Worm (Caenorhabditis elegans) whole organism, L4 larva: ENCODE measurements around the gene kin-2.

ENCODE experiments used
- F10B5.3 ChIP-seq: sonication (generic microtip); optimal IDR thresholded peaks from 2 replicates; lab custom pipeline; 2016; ENCODE audit warnings: mild to moderate bottlenecking, missing genetic modification characterization, missing compliant biosample characterization
- F26F4.8 ChIP-seq: fragments of 200-800 bp; sonication (Bioruptor generic); conservative IDR thresholded peaks from 2 replicates; pipeline ENCODE4 v1.3.6; 2022; ENCODE audit warnings: missing genetic modification characterization, missing compliant biosample characterization
- T20F7.1 ChIP-seq: fragments of 200-800 bp; sonication (Bioruptor generic); optimal IDR thresholded peaks from 2 replicates; lab custom pipeline; 2018; ENCODE audit warnings: mild to moderate bottlenecking, missing genetic modification characterization, missing compliant biosample characterization
- Y48G9A.11 ChIP-seq: fragments of 200-800 bp; sonication (Bioruptor generic); IDR thresholded peaks from 2 replicates; pipeline ENCODE4 v1.3.6; 2022; ENCODE audit warnings: missing genetic modification reagents, missing genetic modification characterization, missing compliant biosample characterization
- Y75B8A.6 ChIP-seq: fragments of 200-800 bp; sonication (Bioruptor generic); IDR thresholded peaks from 2 replicates; pipeline ENCODE4 v1.3.6; 2022; ENCODE audit warnings: missing genetic modification reagents, missing genetic modification characterization, missing compliant biosample characterization
- ZK337.2 ChIP-seq: fragments of 200-800 bp; sonication (Bioruptor generic); IDR thresholded peaks from 2 replicates; pipeline ENCODE4 v1.3.6; 2022; ENCODE audit warnings: missing genetic modification reagents, missing genetic modification characterization, missing compliant biosample characterization
- aha-1 ChIP-seq: fragments of 150-350 bp; peaks from one replicate; lab custom pipeline; 2014; ENCODE audit warnings: missing biosample characterization, missing genetic modification characterization
- ama-1 ChIP-seq: fragments of 150-350 bp; optimal IDR thresholded peaks from 2 replicates; lab custom pipeline; 2014; ENCODE audit warnings: inconsistent platforms, mixed read lengths
- ceh-28 ChIP-seq: fragments of 150-350 bp; optimal IDR thresholded peaks from 2 replicates; lab custom pipeline; 2014; ENCODE audit warnings: missing biosample characterization, missing genetic modification reagents, missing genetic modification characterization
- ceh-32 ChIP-seq: sonication (generic microtip); optimal IDR thresholded peaks from 2 replicates; lab custom pipeline; 2016; ENCODE audit warnings: mild to moderate bottlenecking, missing genetic modification characterization, missing compliant biosample characterization; ENCODE audit not compliant: poor library complexity
- ceh-44 ChIP-seq: fragments of 200-800 bp; sonication (Bioruptor generic); IDR thresholded peaks from 2 replicates; pipeline ENCODE4 v1.3.6; 2022; ENCODE audit warnings: missing genetic modification reagents, missing genetic modification characterization, missing compliant biosample characterization
- ceh-62 ChIP-seq: sonication (generic microtip); optimal IDR thresholded peaks from 2 replicates; lab custom pipeline; 2017; ENCODE audit warnings: missing biosample characterization, missing genetic modification characterization
- ceh-82 ChIP-seq: sonication (generic microtip); optimal IDR thresholded peaks from 2 replicates; lab custom pipeline; 2017; ENCODE audit warnings: missing biosample characterization, missing genetic modification characterization
- ces-1 ChIP-seq: fragments of 150-350 bp; sonication (generic microtip); optimal IDR thresholded peaks from 4 replicates; lab custom pipeline; 2014; ENCODE audit warnings: missing biosample characterization, missing genetic modification reagents, missing genetic modification characterization
- cey-2 ChIP-seq: sonication (generic microtip); optimal IDR thresholded peaks from 3 replicates; lab custom pipeline; 2017; ENCODE audit warnings: missing genetic modification characterization, mild to moderate bottlenecking, missing compliant biosample characterization, antibody characterized with exemption, borderline replicate concordance; ENCODE audit not compliant: insufficient read depth
- ctbp-1 ChIP-seq: fragments of 200-800 bp; sonication (Bioruptor generic); IDR thresholded peaks from 2 replicates; pipeline ENCODE4 v1.3.6; 2022; ENCODE audit warnings: missing genetic modification reagents, missing genetic modification characterization, missing compliant biosample characterization
- daf-12 ChIP-seq: fragments of 150-350 bp; optimal IDR thresholded peaks from 2 replicates; lab custom pipeline; 2014; ENCODE audit warnings: missing biosample characterization, missing genetic modification reagents, missing genetic modification characterization
- daf-8 ChIP-seq: fragments of 200-800 bp; sonication (Bioruptor generic); IDR thresholded peaks from 2 replicates; pipeline ENCODE4 v1.3.6; 2022; ENCODE audit warnings: missing genetic modification characterization, missing compliant biosample characterization
- dpl-1 ChIP-seq: fragments of 150-350 bp; optimal IDR thresholded peaks from 2 replicates; lab custom pipeline; 2014; ENCODE audit warnings: missing biosample characterization, missing genetic modification reagents, missing genetic modification characterization
- duxl-1 ChIP-seq: sonication (generic microtip); optimal IDR thresholded peaks from 2 replicates; lab custom pipeline; 2016; ENCODE audit warnings: mild to moderate bottlenecking, missing genetic modification characterization, moderate library complexity, missing compliant biosample characterization; ENCODE audit not compliant: poor library complexity
- dve-1 ChIP-seq: sonication (generic microtip); optimal IDR thresholded peaks from 2 replicates; lab custom pipeline; 2017; ENCODE audit warnings: antibody characterized with exemption, mild to moderate bottlenecking, missing genetic modification characterization, missing compliant biosample characterization; ENCODE audit not compliant: insufficient read depth
- fos-1 ChIP-seq: fragments of 150-350 bp; optimal IDR thresholded peaks from 2 replicates; lab custom pipeline; 2014; ENCODE audit warnings: missing biosample characterization, missing genetic modification characterization
- hlh-11 ChIP-seq: fragments of 200-800 bp; sonication (Bioruptor generic); optimal IDR thresholded peaks from 2 replicates; lab custom pipeline; 2018; ENCODE audit warnings: mild to moderate bottlenecking, missing genetic modification characterization, missing compliant biosample characterization
- lim-7 ChIP-seq: fragments of 200-800 bp; sonication (Bioruptor generic); IDR thresholded peaks from 2 replicates; pipeline ENCODE4 v1.3.6; 2022; ENCODE audit warnings: missing genetic modification characterization, missing compliant biosample characterization
- lin-1 ChIP-seq: fragments of 200-800 bp; sonication (Bioruptor generic); IDR thresholded peaks from 2 replicates; pipeline ENCODE4 v1.3.6; 2022; ENCODE audit warnings: missing genetic modification reagents, missing genetic modification characterization, missing compliant biosample characterization
- lin-13 ChIP-seq: fragments of 150-350 bp; optimal IDR thresholded peaks from 2 replicates; lab custom pipeline; 2014; ENCODE audit warnings: missing biosample characterization, missing genetic modification reagents, missing genetic modification characterization
- lin-15B ChIP-seq: fragments of 150-350 bp; sonication (generic microtip); optimal IDR thresholded peaks from 3 replicates; lab custom pipeline; 2014; ENCODE audit warnings: missing biosample characterization, missing genetic modification characterization
- lin-39 ChIP-seq: fragments of 150-350 bp; optimal IDR thresholded peaks from 2 replicates; lab custom pipeline; 2014; ENCODE audit warnings: missing biosample characterization, missing genetic modification reagents, missing genetic modification characterization
- lsy-2 ChIP-seq, 2 experiments: fragments of 150-350 bp in 1 of 2; sonication (generic microtip) in 1 of 2; optimal IDR thresholded peaks; 2 replicates each; lab custom pipeline; 2014 to 2017; ENCODE audit warnings: missing biosample characterization in 2 of 2, missing genetic modification characterization in 2 of 2
- madf-5 ChIP-seq, 2 experiments: fragments of 200-800 bp; sonication (Bioruptor generic); IDR thresholded peaks; 2 replicates each; pipeline ENCODE4 v1.3.6; 2022; ENCODE audit warnings: missing compliant biosample characterization in 2 of 2, missing genetic modification characterization in 2 of 2
- mdl-1 ChIP-seq, 2 experiments: fragments of 150-350 bp in 1 of 2; sonication (generic microtip) in 1 of 2; optimal IDR thresholded peaks; 2 replicates each; lab custom pipeline; 2014 to 2017; ENCODE audit warnings: missing biosample characterization in 2 of 2, missing genetic modification characterization in 2 of 2
- mdt-29 ChIP-seq: fragments of 200-800 bp; sonication (Bioruptor generic); IDR thresholded peaks from 2 replicates; pipeline ENCODE4 v1.3.6; 2022; ENCODE audit warnings: missing genetic modification reagents, missing genetic modification characterization, missing compliant biosample characterization
- nhr-11 ChIP-seq: fragments of 150-350 bp; optimal IDR thresholded peaks from 2 replicates; lab custom pipeline; 2014; ENCODE audit warnings: missing biosample characterization, missing genetic modification characterization
- nhr-28 ChIP-seq: fragments of 150-350 bp; optimal IDR thresholded peaks from 2 replicates; lab custom pipeline; 2014; ENCODE audit warnings: missing biosample characterization, missing genetic modification characterization
- nhr-41 ChIP-seq: fragments of 200-800 bp; sonication (Bioruptor generic); IDR thresholded peaks from 2 replicates; pipeline ENCODE4 v1.3.6; 2022; ENCODE audit warnings: missing genetic modification reagents, missing genetic modification characterization, missing compliant biosample characterization
- nhr-42 ChIP-seq: fragments of 200-800 bp; sonication (Bioruptor generic); IDR thresholded peaks from 2 replicates; pipeline ENCODE4 v1.3.6; 2022; ENCODE audit warnings: missing genetic modification characterization, missing compliant biosample characterization
- nhr-48 ChIP-seq: sonication (generic microtip); optimal IDR thresholded peaks from 2 replicates; lab custom pipeline; 2016; ENCODE audit warnings: mild to moderate bottlenecking, missing genetic modification characterization, missing compliant biosample characterization
- nhr-76 ChIP-seq: fragments of 150-350 bp; optimal IDR thresholded peaks from 2 replicates; lab custom pipeline; 2014; ENCODE audit warnings: missing biosample characterization, missing genetic modification characterization
- pha-4 ChIP-seq, 2 experiments: fragments of 150-350 bp in 1 of 2; fragments of 200-800 bp in 1 of 2; sonication (Bioruptor generic) in 1 of 2; IDR thresholded peaks in 1 of 2; optimal IDR thresholded peaks in 1 of 2; 2 replicates each; pipeline versions ENCODE4 v1.3.6 to Lab custom; 2014 to 2022; ENCODE audit warnings: missing genetic modification characterization in 2 of 2, missing genetic modification reagents in 2 of 2, missing biosample characterization in 1 of 2, missing compliant biosample characterization in 1 of 2
- saeg-2 ChIP-seq: fragments of 200-800 bp; sonication (Bioruptor generic); IDR thresholded peaks from 2 replicates; pipeline ENCODE4 v1.3.6; 2022; ENCODE audit warnings: missing genetic modification reagents, missing genetic modification characterization, missing compliant biosample characterization
- set-16 ChIP-seq: fragments of 200-800 bp; sonication (Bioruptor generic); IDR thresholded peaks from 2 replicates; pipeline ENCODE4 v1.3.6; 2022; ENCODE audit warnings: missing genetic modification reagents, missing genetic modification characterization, missing compliant biosample characterization
- snpc-1.2 ChIP-seq: fragments of 200-800 bp; sonication (Bioruptor generic); IDR thresholded peaks from 2 replicates; pipeline ENCODE4 v1.3.6; 2022; ENCODE audit warnings: missing genetic modification reagents, missing genetic modification characterization, missing compliant biosample characterization
- snpc-4 ChIP-seq: fragments of 150-350 bp; optimal IDR thresholded peaks from 2 replicates; lab custom pipeline; 2014; ENCODE audit warnings: missing biosample characterization, missing genetic modification characterization
- spr-1 ChIP-seq: sonication (generic microtip); optimal IDR thresholded peaks from 2 replicates; lab custom pipeline; 2016; ENCODE audit warnings: mild to moderate bottlenecking, missing genetic modification characterization, missing compliant biosample characterization
- spr-3 ChIP-seq: fragments of 200-800 bp; sonication (Bioruptor generic); optimal IDR thresholded peaks from 2 replicates; lab custom pipeline; 2018; ENCODE audit warnings: mild to moderate bottlenecking, missing genetic modification characterization, missing compliant biosample characterization
- tra-1 ChIP-seq: fragments of 200-800 bp; sonication (Bioruptor generic); IDR thresholded peaks from 2 replicates; pipeline ENCODE4 v1.3.6; 2022; ENCODE audit warnings: missing genetic modification reagents, missing genetic modification characterization, missing compliant biosample characterization
- unc-62 ChIP-seq, 3 experiments: fragments of 150-350 bp in 1 of 3; sonication (generic microtip); optimal IDR thresholded peaks in 2 of 3; peaks in 1 of 3; 1 replicate in 1 of 3; 2 replicates in 2 of 3; lab custom pipeline; 2014 to 2017; ENCODE audit warnings: missing biosample characterization in 3 of 3, missing genetic modification characterization in 3 of 3, missing genetic modification reagents in 3 of 3, missing genotype in 1 of 3
- zfp-2 ChIP-seq: sonication (generic microtip); optimal IDR thresholded peaks from 2 replicates; lab custom pipeline; 2016; ENCODE audit warnings: mild to moderate bottlenecking, missing genetic modification characterization, missing compliant biosample characterization
- zip-11 ChIP-seq: fragments of 200-800 bp; sonication (Bioruptor generic); IDR thresholded peaks from 2 replicates; pipeline ENCODE4 v1.3.6; 2022; ENCODE audit warnings: missing genetic modification characterization, missing compliant biosample characterization
- ztf-11 ChIP-seq: fragments of 150-350 bp; optimal IDR thresholded peaks from 2 replicates; lab custom pipeline; 2014; ENCODE audit warnings: missing biosample characterization, missing genetic modification characterization

kin-2 gene

DNA sequence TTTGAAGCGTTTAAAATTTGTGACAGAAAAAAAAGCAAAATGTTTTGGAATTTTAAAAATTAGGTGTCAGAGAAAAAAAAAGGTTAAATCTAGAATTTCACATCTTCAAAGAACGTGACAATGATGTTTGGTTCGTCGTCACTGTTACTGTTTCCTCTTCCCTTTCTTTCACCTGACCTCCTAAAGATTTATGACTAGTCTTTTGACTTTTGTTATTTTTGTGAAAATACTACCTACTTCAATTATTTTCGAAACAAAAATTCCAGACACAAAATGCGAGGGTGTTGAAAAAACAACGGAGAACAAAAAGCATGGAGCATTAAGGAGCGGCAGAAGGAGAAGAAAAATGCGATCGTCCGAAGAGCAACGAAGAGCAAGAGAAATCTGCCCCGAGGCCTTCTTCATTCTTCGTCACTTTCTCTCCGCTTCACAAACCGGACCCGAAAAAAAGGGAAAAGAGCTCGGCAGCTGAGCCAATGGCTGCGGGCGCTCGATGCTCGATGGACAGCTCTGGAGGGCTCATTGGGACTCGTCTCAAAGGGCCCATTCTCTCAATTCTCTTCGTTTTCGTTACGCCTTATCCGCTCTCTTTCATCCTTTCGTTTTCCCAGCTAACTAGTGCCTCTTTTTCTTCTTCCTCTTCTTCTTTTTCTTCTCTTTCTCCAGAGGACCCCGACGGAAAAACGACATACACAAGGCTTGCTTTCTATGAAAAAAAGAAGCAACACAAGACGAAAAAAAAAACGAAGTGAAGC lies 1.3 kb downstream of the kin-2 start (continued):
- no peak for TF ChIP-seq ceh-44 (GFP tag; lab: Robert Waterston, UW)
- no peak for TF ChIP-seq ceh-82 (tag; lab: Kevin White, UChicago)
- TF ChIP-seq ceh-32, result no peak
- TF ChIP-seq zip-11, result no peak
- no peak for TF ChIP-seq madf-5 (GFP tag; IDR thresholded peaks at IDR 0.05; lab: Robert Waterston, UW)
- no peak for TF ChIP-seq lin-39
- TF ChIP-seq spr-1 (tag; lab: Kevin White, UChicago), result no peak
- TF ChIP-seq ceh-28 (tag; lab: Kevin White, UChicago), result no peak
- peak; percentile 66 for TF ChIP-seq lim-7 (GFP tag; lab: Robert Waterston, UW)
- peak in 1 of 2 experiments; percentile 35 for TF ChIP-seq lsy-2 (tag; optimal IDR thresholded peaks at IDR 0.05; lab: Kevin White, UChicago)
- no peak for TF ChIP-seq mdt-29 (GFP tag; lab: Robert Waterston, UW)
- peak; percentile 24; the same call in 1 of the 2 replicates for TF ChIP-seq pha-4 (GFP tag; IDR thresholded peaks at IDR 0.05; lab: Robert Waterston, UW)
- no peak for TF ChIP-seq pha-4 (tag; optimal IDR thresholded peaks at IDR 0.05; lab: Kevin White, UChicago)
- no peak for TF ChIP-seq spr-3 (GFP tag; lab: Kevin White, UChicago)
- no peak for TF ChIP-seq F10B5.3
- TF ChIP-seq zfp-2, result no peak
- no peak for TF ChIP-seq Y75B8A.6 (GFP tag; lab: Robert Waterston, UW)
- TF ChIP-seq ama-1 (lab: Kevin White, UChicago), result no peak
- no peak for TF ChIP-seq unc-62 (GFP tag; optimal IDR thresholded peaks at IDR 0.05 in 1 of 2; lab: Kevin White, UChicago)
- TF ChIP-seq unc-62 (tag; optimal IDR thresholded peaks at IDR 0.05; lab: Kevin White, UChicago), result no peak
- TF ChIP-seq ctbp-1 (GFP tag; lab: Robert Waterston, UW), result peak; percentile 68; the same call in 1 of the 2 replicates
- TF ChIP-seq dve-1 (tag; lab: Kevin White, UChicago), result no peak
- TF ChIP-seq cey-2 (tag; lab: Kevin White, UChicago), result no peak
- no peak for TF ChIP-seq T20F7.1 (GFP tag; lab: Kevin White, UChicago)
- no peak for TF ChIP-seq snpc-1.2 (GFP tag; lab: Robert Waterston, UW)
- TF ChIP-seq tra-1 (GFP tag; lab: Robert Waterston, UW), result no peak
- TF ChIP-seq lin-15B, result no peak
- no peak for TF ChIP-seq Y48G9A.11
- no peak for TF ChIP-seq ztf-11 (tag; lab: Kevin White, UChicago)
- TF ChIP-seq nhr-11 (tag; lab: Kevin White, UChicago), result no peak
- no peak for TF ChIP-seq lin-1 (GFP tag; lab: Robert Waterston, UW)
- TF ChIP-seq aha-1 (tag; lab: Kevin White, UChicago), result peak; percentile 83
- no peak for TF ChIP-seq nhr-76
- TF ChIP-seq nhr-28 (tag; lab: Kevin White, UChicago), result no peak
- no peak for TF ChIP-seq dpl-1 (GFP tag; lab: Kevin White, UChicago)
- TF ChIP-seq snpc-4 (tag; lab: Kevin White, UChicago), result no peak
- no peak for TF ChIP-seq nhr-41 (GFP tag; lab: Robert Waterston, UW)
- TF ChIP-seq nhr-42 (GFP tag; lab: Robert Waterston, UW), result no peak
- peak; percentile 86 for TF ChIP-seq set-16 (GFP tag; lab: Robert Waterston, UW)
- TF ChIP-seq F26F4.8, result no peak
- TF ChIP-seq daf-12 (tag; lab: Kevin White, UChicago), result no peak
- no peak for TF ChIP-seq duxl-1 (tag; lab: Kevin White, UChicago)
- TF ChIP-seq lin-13 (GFP tag; lab: Kevin White, UChicago), result no peak
- TF ChIP-seq ces-1 (GFP tag; lab: Kevin White, UChicago), result no peak
- TF ChIP-seq ZK337.2 (GFP tag; lab: Robert Waterston, UW), result no peak
- no peak for TF ChIP-seq daf-8 (GFP tag; lab: Robert Waterston, UW)
- TF ChIP-seq mdl-1 (tag; optimal IDR thresholded peaks at IDR 0.05; lab: Kevin White, UChicago), result no peak
- no peak for TF ChIP-seq saeg-2
- peak; percentile 2 for TF ChIP-seq nhr-48 (tag; lab: Kevin White, UChicago)
- TF ChIP-seq ceh-62 (tag; lab: Kevin White, UChicago), result no peak
- no peak for TF ChIP-seq fos-1 (tag; lab: Kevin White, UChicago)
- TF ChIP-seq hlh-11 (tag; lab: Kevin White, UChicago), result peak; percentile 31
